Worm (Caenorhabditis elegans) whole organism, L1 larva: ENCODE results near the gene Y69A2AR.46.
A peak's percentile ranks its signal among the peaks of the same experiment; 100 is the strongest.

Experiments used
- C04F5.9 ChIP-seq: sonication (generic microtip); optimal IDR thresholded peaks from 2 replicates; lab custom pipeline; 2016; ENCODE audit warnings: missing genetic modification characterization, missing compliant biosample characterization
- C16A3.4 ChIP-seq: fragments of 150-350 bp; optimal IDR thresholded peaks from 2 replicates; lab custom pipeline; 2014; ENCODE audit warnings: missing biosample characterization, missing genetic modification characterization
- C34B4.2 ChIP-seq: sonication (generic microtip); optimal IDR thresholded peaks from 2 replicates; lab custom pipeline; 2017; ENCODE audit warnings: mild to moderate bottlenecking, missing genetic modification characterization, missing compliant biosample characterization
- F16B12.6 ChIP-seq: fragments of 150-350 bp; optimal IDR thresholded peaks from 2 replicates; lab custom pipeline; 2014; ENCODE audit warnings: missing biosample characterization, missing genetic modification characterization
- Y116A8C.19 ChIP-seq: sonication (generic microtip); optimal IDR thresholded peaks from 2 replicates; lab custom pipeline; 2016; ENCODE audit warnings: missing compliant biosample characterization, missing genetic modification characterization, borderline replicate concordance
- aha-1 ChIP-seq: fragments of 150-350 bp; optimal IDR thresholded peaks from 2 replicates; lab custom pipeline; 2014; ENCODE audit warnings: missing biosample characterization, missing genetic modification characterization
- alr-1 ChIP-seq: fragments of 200-800 bp; sonication (Bioruptor generic); optimal IDR thresholded peaks from 2 replicates; lab custom pipeline; 2018; ENCODE audit warnings: borderline replicate concordance, mild to moderate bottlenecking, missing genetic modification characterization, missing compliant biosample characterization
- blmp-1 ChIP-seq: fragments of 150-350 bp; optimal IDR thresholded peaks from 2 replicates; lab custom pipeline; 2014; ENCODE audit warnings: missing biosample characterization, missing genetic modification characterization
- ceh-8 ChIP-seq: fragments of 200-800 bp; sonication (Bioruptor generic); optimal IDR thresholded peaks from 2 replicates; lab custom pipeline; 2018; ENCODE audit warnings: mild to moderate bottlenecking, missing genetic modification characterization, moderate library complexity, missing compliant biosample characterization
- ceh-82 ChIP-seq, 3 experiments: fragments of 150-350 bp in 1 of 3; sonication (generic microtip) in 2 of 3; optimal IDR thresholded peaks; 2 replicates each; lab custom pipeline; 2014 to 2017; ENCODE audit warnings: missing biosample characterization in 3 of 3, missing genetic modification characterization in 3 of 3
- ceh-90 ChIP-seq: sonication (generic microtip); optimal IDR thresholded peaks from 2 replicates; lab custom pipeline; 2016; ENCODE audit warnings: missing genetic modification characterization, missing compliant biosample characterization
- ces-1 ChIP-seq: fragments of 150-350 bp; optimal IDR thresholded peaks from 2 replicates; lab custom pipeline; 2014; ENCODE audit warnings: missing biosample characterization, missing genetic modification reagents, missing genetic modification characterization
- efl-1 ChIP-seq, 4 experiments: fragments of 150-350 bp; optimal IDR thresholded peaks in 3 of 4; peaks in 1 of 4; 1 replicate in 1 of 4; 2 replicates in 3 of 4; lab custom pipeline; 2014; ENCODE audit warnings: missing biosample characterization in 2 of 4, missing genetic modification characterization in 2 of 4, missing genetic modification reagents in 2 of 4
- elt-3 ChIP-seq, 6 experiments: fragments of 150-350 bp in 1 of 6; sonication (generic microtip); optimal IDR thresholded peaks; 2 replicates each; lab custom pipeline; 2017 to 2018; ENCODE audit warnings: missing biosample characterization in 6 of 6, missing genetic modification characterization in 6 of 6, inconsistent platforms in 1 of 6
- ets-5 ChIP-seq: fragments of 200-800 bp; sonication (Bioruptor generic); IDR thresholded peaks from 2 replicates; pipeline ENCODE4 v1.3.6; 2022; ENCODE audit warnings: missing genetic modification characterization, missing compliant biosample characterization
- fkh-10 ChIP-seq: sonication (generic microtip); optimal IDR thresholded peaks from 2 replicates; lab custom pipeline; 2017; ENCODE audit warnings: missing biosample characterization, missing genetic modification reagents, missing genetic modification characterization
- fkh-8 ChIP-seq: sonication (generic microtip); optimal IDR thresholded peaks from 2 replicates; lab custom pipeline; 2016; ENCODE audit warnings: mild to moderate bottlenecking, missing genetic modification characterization, missing compliant biosample characterization
- grh-1 ChIP-seq: fragments of 200-800 bp; sonication (Bioruptor generic); IDR thresholded peaks from 2 replicates; pipeline ENCODE4 v1.3.6; 2022; ENCODE audit warnings: missing genetic modification reagents, missing genetic modification characterization, missing compliant biosample characterization
- hlh-17 ChIP-seq: fragments of 200-800 bp; sonication (Bioruptor generic); optimal IDR thresholded peaks from 2 replicates; lab custom pipeline; 2018; ENCODE audit warnings: missing genetic modification characterization, mild to moderate bottlenecking, missing compliant biosample characterization, moderate library complexity, borderline replicate concordance
- hlh-4 ChIP-seq: sonication (generic microtip); optimal IDR thresholded peaks from 2 replicates; lab custom pipeline; 2016; ENCODE audit warnings: mild to moderate bottlenecking, missing genetic modification characterization, missing compliant biosample characterization
- hpl-2 ChIP-seq: fragments of 150-350 bp; optimal IDR thresholded peaks from 2 replicates; lab custom pipeline; 2014; ENCODE audit warnings: missing biosample characterization, missing genetic modification reagents, missing genetic modification characterization
- isw-1 ChIP-seq: fragments of 200-800 bp; sonication (Bioruptor generic); IDR thresholded peaks from 2 replicates; pipeline ENCODE4 v1.3.6; 2022; ENCODE audit warnings: missing genetic modification characterization, missing compliant biosample characterization
- lin-13 ChIP-seq: fragments of 150-350 bp; optimal IDR thresholded peaks from 2 replicates; lab custom pipeline; 2014; ENCODE audit warnings: missing biosample characterization, missing genetic modification reagents, missing genetic modification characterization
- lin-15B ChIP-seq: fragments of 150-350 bp; sonication (generic microtip); optimal IDR thresholded peaks from 3 replicates; lab custom pipeline; 2014; ENCODE audit warnings: missing biosample characterization, missing genetic modification characterization
- lin-35 ChIP-seq, 2 experiments: fragments of 150-350 bp; optimal IDR thresholded peaks; 2 replicates each; lab custom pipeline; 2014; ENCODE audit warnings: missing biosample characterization in 2 of 2, missing genetic modification characterization in 2 of 2, missing genetic modification reagents in 2 of 2
- lin-39 ChIP-seq: fragments of 150-350 bp; optimal IDR thresholded peaks from 2 replicates; lab custom pipeline; 2014; ENCODE audit warnings: missing biosample characterization, missing genetic modification reagents, missing genetic modification characterization
- lir-3 ChIP-seq: sonication (generic microtip); optimal IDR thresholded peaks from 2 replicates; lab custom pipeline; 2016; ENCODE audit warnings: mild to moderate bottlenecking, missing genetic modification characterization, moderate library complexity, missing compliant biosample characterization; ENCODE audit not compliant: poor library complexity
- lsy-2 ChIP-seq, 2 experiments: fragments of 150-350 bp; optimal IDR thresholded peaks; 2 replicates each; lab custom pipeline; 2014; ENCODE audit warnings: missing biosample characterization in 2 of 2, missing genetic modification characterization in 2 of 2
- mab-9 ChIP-seq: fragments of 200-800 bp; sonication (Bioruptor generic); IDR thresholded peaks from 2 replicates; pipeline ENCODE4 v1.3.6; 2022; ENCODE audit warnings: missing genetic modification reagents, missing genetic modification characterization, missing compliant biosample characterization
- mep-1 ChIP-seq: fragments of 150-350 bp; optimal IDR thresholded peaks from 2 replicates; lab custom pipeline; 2014; ENCODE audit warnings: missing biosample characterization, missing genetic modification characterization
- nhr-11 ChIP-seq: fragments of 150-350 bp; optimal IDR thresholded peaks from 2 replicates; lab custom pipeline; 2014; ENCODE audit warnings: missing biosample characterization, missing genetic modification characterization
- nhr-12 ChIP-seq: sonication (generic microtip); optimal IDR thresholded peaks from 2 replicates; lab custom pipeline; 2017; ENCODE audit warnings: missing biosample characterization, missing genetic modification characterization
- nhr-20 ChIP-seq: sonication (generic microtip); optimal IDR thresholded peaks from 2 replicates; lab custom pipeline; 2016; ENCODE audit warnings: mild to moderate bottlenecking, missing genetic modification characterization, missing compliant biosample characterization
- nhr-47 ChIP-seq: sonication (generic microtip); optimal IDR thresholded peaks from 2 replicates; lab custom pipeline; 2016; ENCODE audit warnings: mild to moderate bottlenecking, missing genetic modification characterization, moderate library complexity, missing compliant biosample characterization
- nhr-71 ChIP-seq: sonication (generic microtip); optimal IDR thresholded peaks from 2 replicates; lab custom pipeline; 2016; ENCODE audit warnings: mild to moderate bottlenecking, missing genetic modification characterization, moderate library complexity, missing compliant biosample characterization
- nhr-76 ChIP-seq: sonication (generic microtip); optimal IDR thresholded peaks from 2 replicates; lab custom pipeline; 2017; ENCODE audit warnings: missing biosample characterization, missing genetic modification characterization
- nhr-77 ChIP-seq: fragments of 150-350 bp; optimal IDR thresholded peaks from 2 replicates; lab custom pipeline; 2014; ENCODE audit warnings: missing biosample characterization, missing genetic modification characterization
- pag-3 ChIP-seq: sonication (generic microtip); optimal IDR thresholded peaks from 2 replicates; lab custom pipeline; 2017; ENCODE audit warnings: missing genetic modification characterization, mild to moderate bottlenecking, missing compliant biosample characterization, antibody characterized with exemption, borderline replicate concordance; ENCODE audit not compliant: insufficient read depth
- rnt-1 ChIP-seq: sonication (generic microtip); optimal IDR thresholded peaks from 2 replicates; lab custom pipeline; 2016; ENCODE audit warnings: mild to moderate bottlenecking, missing genetic modification characterization, moderate library complexity, missing compliant biosample characterization
- snpc-4 ChIP-seq: fragments of 150-350 bp; optimal IDR thresholded peaks from 2 replicates; lab custom pipeline; 2014; ENCODE audit warnings: missing biosample characterization, missing genetic modification characterization
- snu-23 ChIP-seq: sonication (generic microtip); optimal IDR thresholded peaks from 2 replicates; lab custom pipeline; 2016; ENCODE audit warnings: missing genetic modification characterization, missing compliant biosample characterization
- sptf-1 ChIP-seq: fragments of 150-350 bp; optimal IDR thresholded peaks from 2 replicates; lab custom pipeline; 2014; ENCODE audit warnings: missing biosample characterization, missing genetic modification characterization
- swsn-7 ChIP-seq: sonication (generic microtip); optimal IDR thresholded peaks from 2 replicates; lab custom pipeline; 2016; ENCODE audit warnings: missing genetic modification characterization, missing compliant biosample characterization
- tlp-1 ChIP-seq: fragments of 150-350 bp; optimal IDR thresholded peaks from 2 replicates; lab custom pipeline; 2014; ENCODE audit warnings: missing biosample characterization, missing genetic modification characterization
- unc-130 ChIP-seq: fragments of 150-350 bp; optimal IDR thresholded peaks from 2 replicates; lab custom pipeline; 2017; ENCODE audit warnings: missing biosample characterization, missing genetic modification characterization, inconsistent platforms
- unc-30 ChIP-seq: sonication (generic microtip); optimal IDR thresholded peaks from 2 replicates; lab custom pipeline; 2017; ENCODE audit warnings: missing biosample characterization, missing genetic modification characterization
- unc-62 ChIP-seq: fragments of 150-350 bp; optimal IDR thresholded peaks from 2 replicates; lab custom pipeline; 2014; ENCODE audit warnings: missing biosample characterization, missing genetic modification reagents, missing genetic modification characterization
- unc-86 ChIP-seq: sonication (generic microtip); optimal IDR thresholded peaks from 2 replicates; lab custom pipeline; 2016; ENCODE audit warnings: missing genetic modification characterization, missing compliant biosample characterization
- zag-1 ChIP-seq: fragments of 150-350 bp; optimal IDR thresholded peaks from 2 replicates; lab custom pipeline; 2014; ENCODE audit warnings: missing biosample characterization, missing genetic modification characterization
- zip-4 ChIP-seq: fragments of 200-800 bp; sonication (Bioruptor generic); optimal IDR thresholded peaks from 2 replicates; lab custom pipeline; 2018; ENCODE audit warnings: mild to moderate bottlenecking, missing genetic modification characterization, moderate library complexity, missing compliant biosample characterization
- ztf-11 ChIP-seq, 2 experiments: sonication (generic microtip); optimal IDR thresholded peaks; 2 replicates each; lab custom pipeline; 2016 to 2017; ENCODE audit warnings: missing genetic modification characterization in 2 of 2, missing biosample characterization in 1 of 2, missing compliant biosample characterization in 1 of 2

Y69A2AR.46 gene

ce11 chrIV:2602862-2603189 is 41.4 kb downstream of the Y69A2AR.46 start:
- TF ChIP-seq nhr-20: no peak
- TF ChIP-seq pag-3 (tag; lab: Kevin White, UChicago): no peak
- no peak for TF ChIP-seq elt-3 (tag; optimal IDR thresholded peaks at IDR 0.05; lab: Kevin White, UChicago)
- TF ChIP-seq zag-1: no peak
- no peak for TF ChIP-seq lir-3 (tag; lab: Kevin White, UChicago)
- no peak for TF ChIP-seq nhr-77 (tag; lab: Kevin White, UChicago)
- TF ChIP-seq rnt-1 (tag; lab: Kevin White, UChicago): no peak
- no peak for TF ChIP-seq nhr-12 (tag; lab: Kevin White, UChicago)
- no peak for TF ChIP-seq C34B4.2
- TF ChIP-seq sptf-1 (tag; lab: Kevin White, UChicago): no peak
- no peak for TF ChIP-seq zip-4 (GFP tag; lab: Kevin White, UChicago)
- no peak for TF ChIP-seq fkh-10 (GFP tag; lab: Kevin White, UChicago)
- TF ChIP-seq lin-13: peak; percentile 28
- peak; percentile 27 for TF ChIP-seq hlh-17
- TF ChIP-seq ces-1 (GFP tag; lab: Kevin White, UChicago): no peak
- no peak for TF ChIP-seq lin-35 (GFP tag; optimal IDR thresholded peaks at IDR 0.05; lab: Kevin White, UChicago)
- TF ChIP-seq unc-30: no peak
- no peak for TF ChIP-seq F16B12.6

DNA sequence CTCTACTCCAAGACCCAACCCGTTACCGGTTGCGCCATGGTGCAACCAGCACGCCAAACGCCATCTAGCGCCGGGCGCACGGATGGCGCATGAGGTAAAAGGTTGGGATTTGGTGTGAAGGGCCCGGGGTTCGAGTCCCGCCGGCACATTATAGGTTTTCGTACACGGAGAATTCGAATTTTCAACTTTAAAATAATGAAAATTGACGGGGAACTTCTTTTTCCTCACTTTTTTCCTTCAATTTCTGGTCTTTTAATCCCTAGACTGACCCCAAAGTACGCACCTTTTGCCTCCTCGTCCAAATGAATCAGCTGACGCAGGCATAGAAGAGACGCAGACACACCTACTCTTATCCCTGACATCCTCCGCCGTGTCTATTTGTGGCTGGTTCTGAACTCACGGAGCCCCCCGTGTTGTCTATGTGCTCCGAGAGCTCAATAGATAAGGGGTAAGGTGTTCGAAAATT is 42.1 kb downstream of the Y69A2AR.46 start:
- TF ChIP-seq pag-3 (tag; lab: Kevin White, UChicago) (no peak), grh-1 (GFP tag; lab: Robert Waterston, UW) (no peak), C04F5.9 (tag; lab: Kevin White, UChicago) (no peak), ztf-11 (tag; optimal IDR thresholded peaks at IDR 0.05; lab: Kevin White, UChicago) (no peak), hpl-2 (no peak), lin-39 (tag; lab: Kevin White, UChicago) (no peak), unc-130 (tag; lab: Kevin White, UChicago) (no peak), Y116A8C.19 (tag; lab: Kevin White, UChicago) (no peak), nhr-47 (peak; percentile 53), zip-4 (GFP tag; lab: Kevin White, UChicago) (no peak), ets-5 (GFP tag; lab: Robert Waterston, UW) (no peak), lsy-2 (tag; optimal IDR thresholded peaks at IDR 0.05; lab: Kevin White, UChicago) (peak in 1 of 2 experiments; percentile 46), mab-9 (no peak), fkh-10 (GFP tag; lab: Kevin White, UChicago) (no peak), lin-15B (no peak), hlh-4 (no peak), blmp-1 (tag; lab: Kevin White, UChicago) (no peak), nhr-11 (no peak), snpc-4 (tag; lab: Kevin White, UChicago) (no peak), unc-62 (GFP tag; lab: Kevin White, UChicago) (no peak), ceh-82 (tag; optimal IDR thresholded peaks at IDR 0.05; lab: Kevin White, UChicago) (peak in 1 of 3 experiments; percentile 12), fkh-8 (tag; lab: Kevin White, UChicago) (peak; percentile 60), tlp-1 (tag; lab: Kevin White, UChicago) (no peak), nhr-76 (no peak), snu-23 (GFP tag; lab: Kevin White, UChicago) (peak; percentile 62), lin-35 (GFP tag; optimal IDR thresholded peaks at IDR 0.05; lab: Kevin White, UChicago) (peak; percentile 43 to 61), C16A3.4 (tag; lab: Kevin White, UChicago) (peak; percentile 1), aha-1 (no peak), alr-1 (tag; lab: Kevin White, UChicago) (no peak), mep-1 (tag; lab: Kevin White, UChicago) (peak; percentile 23), C34B4.2 (no peak), efl-1 (optimal IDR thresholded peaks at IDR 0.05; lab: Kevin White, UChicago) (peak; percentile 8 to 36), efl-1 (GFP tag; optimal IDR thresholded peaks at IDR 0.05 in 1 of 2; lab: Kevin White, UChicago) (peak; percentile 37 to 68), ceh-90 (tag; lab: Kevin White, UChicago) (no peak), nhr-71 (tag; lab: Kevin White, UChicago) (peak; percentile 61), ceh-8 (GFP tag; lab: Kevin White, UChicago) (no peak), lir-3 (tag; lab: Kevin White, UChicago) (no peak), sptf-1 (tag; lab: Kevin White, UChicago) (no peak), swsn-7 (peak; percentile 26), unc-86 (tag; lab: Kevin White, UChicago) (peak; percentile 15), isw-1 (GFP tag; lab: Robert Waterston, UW) (no peak)
